Fruit fly (Drosophila melanogaster) Kc167 (cell line): ENCODE results near the gene Exo84.

Source experiments
- Myc ChIP-seq: fragments of >200 bp; optimal IDR thresholded peaks from 2 replicates; lab custom pipeline; 2017; ENCODE audit warnings: missing external identifiers
- Sin3A ChIP-seq: fragments of >200 bp; optimal IDR thresholded peaks from 2 replicates; lab custom pipeline; 2018; ENCODE audit warnings: missing external identifiers
- h ChIP-seq: fragments of >200 bp; optimal IDR thresholded peaks from 3 replicates; lab custom pipeline; 2018; ENCODE audit warnings: missing external identifiers
- insv ChIP-seq: fragments of >200 bp; optimal IDR thresholded peaks from 3 replicates; lab custom pipeline; 2018; ENCODE audit warnings: missing external identifiers
- psq ChIP-seq: fragments of >200 bp; optimal IDR thresholded peaks from 2 replicates; lab custom pipeline; 2017; ENCODE audit warnings: missing external identifiers
- ttk ChIP-seq: sonication (Bioruptor generic); optimal IDR thresholded peaks from 2 replicates; lab custom pipeline; 2017; ENCODE audit warnings: missing external identifiers

The Exo84 gene

DNA sequence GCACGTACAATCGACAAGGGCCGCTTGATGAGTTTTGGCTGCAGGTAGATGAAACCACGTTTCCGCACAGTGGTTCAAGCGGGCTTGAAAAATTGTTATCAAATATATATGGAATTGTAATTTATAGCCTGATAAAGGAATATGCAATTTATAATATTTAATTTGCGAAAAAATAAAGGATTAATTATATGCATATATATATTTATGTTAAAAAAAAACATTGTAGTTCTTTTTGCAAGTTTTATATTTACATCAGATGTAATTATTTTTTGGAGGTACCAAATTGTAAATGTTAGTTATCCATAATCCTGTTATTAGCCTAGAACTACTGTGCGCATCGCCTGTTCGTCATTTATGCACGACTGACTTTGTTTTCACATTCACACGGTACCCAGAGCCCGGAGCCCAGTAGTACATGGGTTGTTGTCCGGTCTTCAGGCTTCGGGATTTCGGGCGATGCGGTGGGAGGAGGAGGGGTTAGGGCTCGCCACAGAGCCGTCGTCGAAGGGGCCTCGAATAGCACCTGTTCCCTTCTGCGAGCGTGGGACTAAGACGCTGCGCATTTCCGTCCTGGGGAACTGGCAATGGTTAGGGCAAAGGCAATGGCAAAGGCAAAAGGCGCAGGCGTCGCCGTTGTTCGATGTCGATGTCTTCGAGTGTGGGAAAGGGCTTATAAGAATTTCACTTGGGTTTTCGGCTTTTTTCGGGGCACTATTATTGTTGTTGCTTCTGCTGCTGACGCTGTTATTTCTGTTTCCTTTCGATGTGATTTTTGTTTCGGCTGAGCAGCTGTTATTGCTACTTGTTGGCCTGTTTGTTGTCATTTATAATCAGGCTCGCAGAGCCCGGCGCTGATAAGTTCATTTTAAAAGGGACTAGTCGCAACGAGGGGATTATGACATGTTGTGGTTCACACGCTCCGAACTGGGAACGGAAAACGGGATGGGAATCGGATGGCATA, 34.0 kb downstream of the Exo84 start:
- TF ChIP-seq Myc (no peak), insv (no peak), psq (lab: Kevin White, UChicago) (no peak), h (no peak), Sin3A (no peak), ttk (no peak)

DNA sequence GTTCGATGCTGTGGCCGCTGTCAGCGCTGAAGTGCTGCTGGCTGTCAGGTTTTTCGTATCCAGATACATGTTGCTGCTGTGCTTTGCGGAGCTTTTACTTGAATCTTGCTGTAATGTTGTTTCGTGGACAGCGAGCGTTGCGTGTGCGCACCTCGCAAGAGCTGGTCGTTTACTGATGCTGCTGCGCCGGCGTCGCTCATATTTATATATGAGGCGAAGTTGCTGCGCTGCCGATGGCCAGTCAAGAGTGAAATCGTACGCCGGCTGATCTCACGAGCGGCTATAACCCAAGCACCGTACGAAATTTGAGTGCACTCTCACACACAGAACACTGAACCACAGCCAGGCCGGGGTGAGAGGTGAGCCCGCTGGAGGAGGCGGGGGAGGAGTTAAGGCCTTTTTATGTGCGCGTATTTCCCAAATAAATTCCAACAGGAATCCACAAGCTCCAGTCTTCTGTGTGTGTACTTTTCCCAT, 34.7 kb downstream of the Exo84 start:
- no peak for TF ChIP-seq h
- no peak for TF ChIP-seq ttk
- no peak for TF ChIP-seq psq (lab: Kevin White, UChicago)
- TF ChIP-seq Sin3A = no peak
- TF ChIP-seq insv = no peak
- no peak for TF ChIP-seq Myc

DNA sequence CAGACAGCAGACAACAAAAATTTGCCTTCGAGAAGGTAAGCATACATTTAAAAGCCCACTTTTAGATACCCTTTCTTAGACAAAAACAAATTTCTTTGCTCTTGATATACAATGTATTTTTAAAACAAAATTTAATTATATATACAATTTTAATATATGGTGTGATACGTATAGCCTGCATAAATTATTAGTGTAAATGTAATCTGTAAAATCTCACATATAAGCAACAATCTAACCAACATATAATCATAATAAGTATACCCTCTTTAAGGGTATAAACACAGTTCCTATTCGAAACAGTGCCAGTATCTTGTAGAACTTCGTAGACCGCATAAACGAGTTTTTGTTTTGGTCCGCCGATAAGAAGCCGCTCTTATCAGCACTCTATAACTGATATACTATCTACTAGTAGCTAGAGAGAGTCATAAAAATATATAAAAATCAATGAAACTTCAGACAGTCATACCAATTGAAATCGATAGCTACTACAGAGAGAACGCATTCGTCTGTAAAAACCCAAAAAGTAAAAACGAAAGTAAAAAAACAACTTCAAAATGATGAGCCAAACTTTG, 37.7 kb downstream of the Exo84 start, which contains the start of gene Kaz-m1:
Gene Kaz-m1, plus strand, starts transcription at position 460 of the 572 bp plus-strand sequence.
- no peak for TF ChIP-seq Myc
- no peak for TF ChIP-seq insv
- TF ChIP-seq ttk = no peak
- TF ChIP-seq h = no peak
- no peak for TF ChIP-seq psq (lab: Kevin White, UChicago)
- no peak for TF ChIP-seq Sin3A

DNA sequence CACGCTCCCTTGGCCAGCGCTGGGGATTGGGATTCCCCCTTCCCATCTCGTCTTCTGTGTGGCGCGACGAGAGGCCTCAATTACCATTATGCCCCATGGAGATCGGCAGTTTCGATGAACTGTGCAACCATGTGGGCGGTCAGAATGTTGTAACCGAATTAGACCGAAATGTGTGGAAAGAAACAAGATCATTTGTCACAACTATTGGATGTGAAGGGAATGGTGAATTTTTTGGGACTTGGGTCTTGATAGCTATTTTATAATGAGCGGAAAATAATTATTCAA, 38.5 kb downstream of the Exo84 start:
- TF ChIP-seq Myc (no peak), Sin3A (no peak), h (no peak), ttk (no peak), insv (no peak), psq (lab: Kevin White, UChicago) (no peak)

DNA sequence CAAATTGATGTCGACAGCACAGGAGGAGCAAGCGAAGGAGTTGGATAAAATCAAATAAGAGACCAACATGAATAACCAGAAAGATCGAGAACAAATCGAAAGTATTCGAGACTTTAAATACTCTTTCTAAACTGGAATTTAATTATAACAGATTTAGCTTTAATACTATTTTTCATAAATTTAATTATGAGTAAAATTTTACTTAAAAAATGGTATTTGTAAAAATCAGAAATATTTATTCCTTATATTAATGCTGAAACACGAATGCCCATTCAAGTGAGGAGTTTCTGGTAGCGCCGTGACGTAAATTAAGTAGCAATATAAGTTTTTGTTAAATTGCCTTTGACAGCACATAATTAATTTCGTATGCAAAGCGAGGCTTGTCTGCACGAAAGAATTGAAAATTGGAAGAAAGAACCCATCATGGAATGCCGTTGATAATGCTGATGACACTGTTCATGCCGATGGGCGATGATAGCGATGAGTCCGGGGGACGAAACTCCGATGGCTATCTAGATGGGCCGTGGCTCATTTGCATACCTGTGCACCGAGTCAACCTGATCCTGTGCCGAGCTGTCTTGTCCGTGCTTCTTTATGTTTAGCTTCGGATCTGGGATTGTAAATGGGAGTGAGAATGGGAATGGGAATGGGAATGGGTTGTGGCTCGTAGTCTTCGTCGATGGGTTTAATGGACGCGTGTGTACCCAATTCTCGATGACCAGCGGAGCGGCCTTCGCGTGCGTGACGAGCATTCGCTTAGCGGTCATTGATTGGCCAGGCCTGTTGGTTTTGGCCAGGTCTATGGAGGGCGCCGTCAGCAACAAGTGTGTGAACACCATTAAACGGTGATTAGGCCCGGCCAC, 39.0 kb downstream of the Exo84 start:
- no peak for TF ChIP-seq Sin3A
- TF ChIP-seq h = no peak
- no peak for TF ChIP-seq Myc
- TF ChIP-seq insv = no peak

- TF ChIP-seq h = no peak
- TF ChIP-seq Myc = no peak
- no peak for TF ChIP-seq insv
Observed at dm6 chr3R:26012288-26012687, 39.8 kb downstream of the Exo84 start.

- TF ChIP-seq Sin3A (no peak), insv (no peak)
Observed at dm6 chr3R:26011542-26011941, 40.5 kb downstream of the Exo84 start.

dm6 chr3R:26010628-26011027, 41.4 kb downstream of the Exo84 start:
- TF ChIP-seq psq (lab: Kevin White, UChicago) = no peak
- no peak for TF ChIP-seq ttk
- no peak for TF ChIP-seq Myc
- TF ChIP-seq Sin3A = no peak
- no peak for TF ChIP-seq insv
- TF ChIP-seq h = no peak

DNA sequence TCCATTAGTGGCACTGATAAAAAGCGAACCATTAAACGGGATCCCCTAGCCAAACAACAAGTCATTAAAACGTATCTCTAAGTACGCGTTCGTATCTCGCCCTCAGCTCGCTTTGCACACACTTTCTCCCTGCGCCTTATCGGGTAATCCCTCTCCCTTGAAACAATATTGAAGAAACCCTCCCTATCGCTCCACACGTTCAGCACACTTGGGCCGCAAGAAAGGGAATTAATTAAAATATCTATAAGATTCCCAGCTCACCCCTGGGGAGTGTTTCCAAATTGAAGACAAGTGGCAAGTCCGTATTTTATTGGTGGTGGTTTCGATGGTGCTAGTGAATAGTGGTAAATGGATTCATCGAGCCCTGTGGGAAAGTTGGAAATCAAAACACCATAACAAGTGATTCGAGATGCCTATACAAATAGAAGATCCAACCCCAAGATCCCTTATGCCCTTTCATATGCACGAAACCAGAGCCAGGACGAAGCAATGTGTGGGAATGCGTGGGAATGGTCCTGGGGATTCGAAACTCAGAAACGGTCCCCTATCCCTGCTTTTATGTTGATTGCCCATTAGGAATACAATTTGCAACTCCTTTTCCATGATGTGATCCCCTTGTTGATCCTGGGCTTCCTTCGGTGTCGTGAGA, 42.2 kb downstream of the Exo84 start:
- no peak for TF ChIP-seq insv
- TF ChIP-seq ttk = no peak
- no peak for TF ChIP-seq h
- TF ChIP-seq Myc = no peak
- TF ChIP-seq psq (lab: Kevin White, UChicago) = no peak
- TF ChIP-seq Sin3A = no peak

DNA sequence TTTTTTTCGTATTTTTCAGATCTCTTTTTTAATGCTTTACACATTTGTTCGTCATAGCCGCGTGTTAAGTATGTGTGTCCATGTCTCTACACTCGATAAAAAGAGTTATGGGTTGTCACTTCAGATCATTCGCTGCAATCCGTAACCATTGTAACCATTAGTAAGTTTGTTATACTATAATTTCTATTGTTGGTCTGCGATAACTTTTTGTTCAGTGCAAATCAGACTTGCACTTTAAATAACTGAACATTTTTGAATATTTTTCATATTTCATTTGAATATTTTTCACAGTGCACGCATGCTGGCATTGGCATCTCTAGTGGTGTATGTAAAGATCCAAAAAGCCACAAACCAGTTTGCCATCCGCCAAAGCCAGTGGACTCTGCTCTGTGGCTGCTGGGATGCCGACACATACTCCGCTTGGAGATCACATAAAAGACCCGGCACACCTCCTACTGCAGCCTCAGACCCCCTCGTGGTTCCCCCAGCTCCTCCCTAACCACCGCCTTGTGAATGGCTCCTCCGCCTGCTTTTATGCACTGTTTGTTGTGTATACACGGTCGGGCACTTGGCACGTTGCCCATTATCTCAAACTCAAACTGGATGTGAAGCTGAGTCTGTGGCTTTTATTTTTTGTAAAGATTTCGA, 43.0 kb downstream of the Exo84 start:
- no peak for TF ChIP-seq insv

dm6 chr3R:26007964-26008868, 43.8 kb downstream of the Exo84 start:
- no peak for TF ChIP-seq psq (lab: Kevin White, UChicago)
- no peak for TF ChIP-seq Myc
- no peak for TF ChIP-seq Sin3A
- no peak for TF ChIP-seq insv
- TF ChIP-seq h = no peak
- no peak for TF ChIP-seq ttk

- TF ChIP-seq insv (no peak), Sin3A (no peak), psq (lab: Kevin White, UChicago) (no peak), Myc (no peak), ttk (no peak), h (no peak)
Observed at dm6 chr3R:26007298-26007697, 44.8 kb downstream of the Exo84 start.
